Fruit fly (Drosophila melanogaster) whole organism, embryonic: ENCODE results near the gene Pebp1.

Experiments
- Aef1 ChIP-seq: fragments of 200-800 bp; sonication (Bioruptor generic); IDR thresholded peaks from 3 replicates; pipeline ENCODE4 v1.3.6; 2022; ENCODE audit warnings: missing biosample characterization, missing genetic modification characterization
- Atf3 ChIP-seq: fragments of 200-800 bp; sonication (Bioruptor generic); optimal IDR thresholded peaks from 3 replicates; lab custom pipeline; 2016; ENCODE audit warnings: missing biosample characterization, missing genetic modification characterization
- B-H2 ChIP-seq: fragments of 200-800 bp; sonication (Bioruptor generic); optimal IDR thresholded peaks from 2 replicates; lab custom pipeline; 2018; ENCODE audit warnings: missing biosample characterization, mild to moderate bottlenecking, missing genetic modification characterization
- CG10321 ChIP-seq: fragments of 200-800 bp; sonication (Bioruptor generic); IDR thresholded peaks from 2 replicates; pipeline ENCODE4 v1.3.6; 2022; ENCODE audit warnings: missing biosample characterization, missing genetic modification characterization
- CG10979 ChIP-seq: fragments of 200-800 bp; sonication (Bioruptor generic); optimal IDR thresholded peaks from 2 replicates; lab custom pipeline; 2018; ENCODE audit warnings: missing biosample characterization, mild to moderate bottlenecking, missing genetic modification characterization, moderate library complexity
- CG12071 ChIP-seq: fragments of 200-800 bp; sonication (Bioruptor generic); optimal IDR thresholded peaks from 3 replicates; lab custom pipeline; 2018; ENCODE audit warnings: missing biosample characterization, mild to moderate bottlenecking, missing genetic modification characterization
- CG15073 ChIP-seq: fragments of 200-800 bp; sonication (Bioruptor generic); optimal IDR thresholded peaks from 2 replicates; lab custom pipeline; 2016; ENCODE audit warnings: missing biosample characterization, missing genetic modification characterization
- CG15269 ChIP-seq: fragments of 200-800 bp; sonication (Bioruptor generic); optimal IDR thresholded peaks from 2 replicates; lab custom pipeline; 2018; ENCODE audit warnings: missing biosample characterization, mild to moderate bottlenecking, missing genetic modification characterization, moderate library complexity
- CG16779 ChIP-seq: fragments of 200-800 bp; sonication (Bioruptor generic); IDR thresholded peaks from 2 replicates; pipeline ENCODE4 v1.3.6; 2022; ENCODE audit warnings: missing biosample characterization, missing genetic modification characterization
- CG17328 ChIP-seq: fragments of 200-800 bp; sonication (Bioruptor generic); IDR thresholded peaks from 2 replicates; pipeline ENCODE4 v1.3.6; 2022; ENCODE audit warnings: missing biosample characterization, missing genetic modification characterization
- CG2202 ChIP-seq: fragments of 200-800 bp; sonication (Bioruptor generic); optimal IDR thresholded peaks from 2 replicates; lab custom pipeline; 2018; ENCODE audit warnings: missing biosample characterization, mild to moderate bottlenecking, missing genetic modification characterization
- CG3163 ChIP-seq: fragments of 200-800 bp; sonication (Bioruptor generic); optimal IDR thresholded peaks from 3 replicates; lab custom pipeline; 2016; ENCODE audit warnings: missing biosample characterization, missing genetic modification characterization
- CG34422 ChIP-seq: fragments of 200-800 bp; sonication (Bioruptor generic); IDR thresholded peaks from 3 replicates; pipeline ENCODE4 v1.3.6; 2022; ENCODE audit warnings: missing biosample characterization, missing genetic modification characterization
- CG43689 ChIP-seq: fragments of 200-800 bp; sonication (Bioruptor generic); IDR thresholded peaks from 2 replicates; pipeline ENCODE4 v1.3.6; 2022; ENCODE audit warnings: missing biosample characterization, missing genetic modification characterization
- CG4730 ChIP-seq: fragments of 200-800 bp; sonication (Bioruptor generic); IDR thresholded peaks from 2 replicates; pipeline ENCODE4 v1.3.6; 2022; ENCODE audit warnings: missing biosample characterization, missing genetic modification characterization
- CG6175 ChIP-seq: fragments of 200-800 bp; sonication (Bioruptor generic); IDR thresholded peaks from 3 replicates; pipeline ENCODE4 v1.3.6; 2022; ENCODE audit warnings: missing biosample characterization, missing genetic modification characterization
- CG7556 ChIP-seq: fragments of 200-800 bp; sonication (Bioruptor generic); optimal IDR thresholded peaks from 2 replicates; lab custom pipeline; 2017; ENCODE audit warnings: missing biosample characterization, mild to moderate bottlenecking, missing genetic modification characterization
- Chrac-16 ChIP-seq: fragments of 200-800 bp; sonication (Bioruptor generic); optimal IDR thresholded peaks from 3 replicates; lab custom pipeline; 2016; ENCODE audit warnings: missing biosample characterization, missing genetic modification characterization
- Drgx ChIP-seq: fragments of 200-800 bp; sonication (Bioruptor generic); IDR thresholded peaks from 2 replicates; pipeline ENCODE4 v1.3.6; 2022; ENCODE audit warnings: missing biosample characterization, missing genetic modification characterization
- HmgZ ChIP-seq: fragments of 200-800 bp; sonication (Bioruptor generic); optimal IDR thresholded peaks from 2 replicates; lab custom pipeline; 2018; ENCODE audit warnings: missing biosample characterization, mild to moderate bottlenecking, missing genetic modification characterization
- Hmr ChIP-seq: fragments of 200-800 bp; sonication (Bioruptor generic); optimal IDR thresholded peaks from 3 replicates; lab custom pipeline; 2017; ENCODE audit warnings: mild to moderate bottlenecking, missing biosample characterization, missing genetic modification reagents, missing genetic modification characterization
- MESR4 ChIP-seq: fragments of 200-800 bp; sonication (Bioruptor generic); optimal IDR thresholded peaks from 2 replicates; lab custom pipeline; 2018; ENCODE audit warnings: missing biosample characterization, mild to moderate bottlenecking, missing genetic modification characterization, moderate library complexity
- Med ChIP-seq: fragments of 200-800 bp; sonication (Bioruptor generic); peaks from one replicate; lab custom pipeline; 2016; ENCODE audit warnings: missing biosample characterization, missing genetic modification characterization, mild to moderate bottlenecking, inconsistent platforms, moderate library complexity
- NFAT ChIP-seq: fragments of 200-800 bp; sonication (Bioruptor generic); IDR thresholded peaks from 2 replicates; pipeline ENCODE4 v1.3.6; 2022; ENCODE audit warnings: missing biosample characterization, missing genetic modification characterization
- Rfx ChIP-seq: fragments of 200-800 bp; sonication (Bioruptor generic); IDR thresholded peaks from 2 replicates; pipeline ENCODE4 v1.3.6; 2022; ENCODE audit warnings: missing biosample characterization, missing genetic modification characterization
- Spps ChIP-seq: fragments of 200-800 bp; sonication (Bioruptor generic); optimal IDR thresholded peaks from 2 replicates; lab custom pipeline; 2018; ENCODE audit warnings: missing biosample characterization, mild to moderate bottlenecking, missing genetic modification characterization
- Sry-β ChIP-seq: fragments of 200-800 bp; sonication (Bioruptor generic); optimal IDR thresholded peaks from 2 replicates; lab custom pipeline; 2018; ENCODE audit warnings: missing biosample characterization, mild to moderate bottlenecking, missing genetic modification characterization, moderate library complexity
- Xbp1 ChIP-seq: fragments of 200-800 bp; sonication (Bioruptor generic); optimal IDR thresholded peaks from 3 replicates; lab custom pipeline; 2016; ENCODE audit warnings: missing biosample characterization, mild to moderate bottlenecking, missing genetic modification characterization
- Xrp1 ChIP-seq: fragments of 200-800 bp; sonication (Bioruptor generic); IDR thresholded peaks from 2 replicates; pipeline ENCODE4 v1.3.6; 2022; ENCODE audit warnings: missing biosample characterization, missing genetic modification characterization
- al ChIP-seq: fragments of 200-800 bp; sonication (Bioruptor generic); IDR thresholded peaks from 2 replicates; pipeline ENCODE4 v1.3.6; 2022; ENCODE audit warnings: missing biosample characterization, missing genetic modification characterization
- az2 ChIP-seq: fragments of 200-800 bp; sonication (Bioruptor generic); optimal IDR thresholded peaks from 3 replicates; lab custom pipeline; 2016; ENCODE audit warnings: missing biosample characterization, missing genetic modification characterization
- br ChIP-seq: fragments of >200 bp; optimal IDR thresholded peaks from 2 replicates; lab custom pipeline; 2017
- dpn ChIP-seq, 2 experiments: fragments of 200-800 bp; sonication (Bioruptor generic); optimal IDR thresholded peaks; 3 replicates each; lab custom pipeline; 2016; ENCODE audit warnings: missing biosample characterization in 2 of 2, missing genetic modification characterization in 2 of 2
- eyg ChIP-seq: fragments of 200-800 bp; sonication (Bioruptor generic); optimal IDR thresholded peaks from 3 replicates; lab custom pipeline; 2016; ENCODE audit warnings: missing biosample characterization, missing genetic modification characterization
- fd64A ChIP-seq: fragments of 200-800 bp; sonication (Bioruptor generic); optimal IDR thresholded peaks from 3 replicates; lab custom pipeline; 2018; ENCODE audit warnings: missing biosample characterization, mild to moderate bottlenecking, missing genetic modification characterization
- gsb ChIP-seq: fragments of 200-800 bp; sonication (Bioruptor generic); IDR thresholded peaks from 2 replicates; pipeline ENCODE4 v1.3.6; 2022; ENCODE audit warnings: missing biosample characterization, missing genetic modification characterization
- lmd ChIP-seq: fragments of 200-800 bp; sonication (Bioruptor generic); IDR thresholded peaks from 2 replicates; pipeline ENCODE4 v1.3.6; 2022; ENCODE audit warnings: missing biosample characterization, missing genetic modification characterization
- mam ChIP-seq: fragments of 200-800 bp; sonication (Bioruptor generic); optimal IDR thresholded peaks from 3 replicates; lab custom pipeline; 2016; ENCODE audit warnings: missing biosample characterization, missing genetic modification characterization
- mirr ChIP-seq: fragments of 200-800 bp; sonication (Bioruptor generic); optimal IDR thresholded peaks from 3 replicates; lab custom pipeline; 2018; ENCODE audit warnings: missing biosample characterization, mild to moderate bottlenecking, missing genetic modification characterization
- nerfin-2 ChIP-seq: fragments of 200-800 bp; sonication (Bioruptor generic); IDR thresholded peaks from 2 replicates; pipeline ENCODE4 v1.3.6; 2022; ENCODE audit warnings: missing biosample characterization, missing genetic modification characterization; ENCODE audit not compliant: partially characterized antibody
- otp ChIP-seq: fragments of 200-800 bp; sonication (Bioruptor generic); IDR thresholded peaks from 3 replicates; pipeline ENCODE4, ENCODE4 v1.3.6; 2022; ENCODE audit warnings: missing biosample characterization, missing genetic modification characterization
- p53 ChIP-seq: fragments of 200-800 bp; sonication (Bioruptor generic); optimal IDR thresholded peaks from 2 replicates; lab custom pipeline; 2016; ENCODE audit warnings: missing biosample characterization, missing genetic modification characterization
- prd ChIP-seq, 3 experiments: fragments of >200 bp in 2 of 3; fragments of 200-800 bp in 1 of 3; sonication (Bioruptor generic) in 1 of 3; optimal IDR thresholded peaks in 2 of 3; IDR thresholded peaks in 1 of 3; 2 replicates in 2 of 3; 3 replicates in 1 of 3; pipeline versions ENCODE4 v1.3.6 to Lab custom; 2017 to 2022; ENCODE audit warnings: missing biosample characterization in 1 of 3, missing genetic modification characterization in 1 of 3
- ranshi ChIP-seq: fragments of 200-800 bp; sonication (Bioruptor generic); IDR thresholded peaks from 2 replicates; pipeline ENCODE4 v1.3.6; 2022; ENCODE audit warnings: missing biosample characterization, missing genetic modification characterization
- sens ChIP-seq: fragments of 200-800 bp; sonication (Bioruptor generic); peaks from one replicate; lab custom pipeline; 2016; ENCODE audit warnings: missing biosample characterization, missing genetic modification characterization
- shn ChIP-seq: fragments of 200-800 bp; sonication (Bioruptor generic); optimal IDR thresholded peaks from 3 replicates; lab custom pipeline; 2016; ENCODE audit warnings: missing biosample characterization, missing genetic modification characterization
- sug ChIP-seq: fragments of 200-800 bp; optimal IDR thresholded peaks from 2 replicates; lab custom pipeline; 2019; ENCODE audit warnings: missing biosample characterization, mild to moderate bottlenecking, missing genetic modification characterization, moderate library complexity
- tap ChIP-seq: fragments of 200-800 bp; optimal IDR thresholded peaks from 3 replicates; lab custom pipeline; 2019; ENCODE audit warnings: missing biosample characterization, mild to moderate bottlenecking, missing genetic modification characterization, moderate library complexity
- tx ChIP-seq: fragments of 200-800 bp; sonication (Bioruptor generic); optimal IDR thresholded peaks from 2 replicates; lab custom pipeline; 2016; ENCODE audit warnings: missing biosample characterization, missing genetic modification characterization
- wek ChIP-seq: fragments of 200-800 bp; sonication (Bioruptor generic); optimal IDR thresholded peaks from 3 replicates; lab custom pipeline; 2018; ENCODE audit warnings: missing biosample characterization, mild to moderate bottlenecking, missing genetic modification characterization, moderate library complexity

Pebp1 gene

dm6 chr3R:22447195-22447873 lies 18.5 kb upstream of the Pebp1 start, which contains the start of gene CG34288 (continued):
- TF ChIP-seq CG34422 (GFP tag; lab: Robert Waterston, UW), result peak; percentile 29; the same call in 1 of the 3 replicates
- 0 out of 2 replicates have a peak, but pooled peaks have one; percentile 22 for TF ChIP-seq CG4730 (GFP tag; lab: Robert Waterston, UW)
- no peak for TF ChIP-seq eyg (GFP tag; lab: Kevin White, UChicago)
- TF ChIP-seq CG16779, result peak; percentile 80
- peak; percentile 26 for TF ChIP-seq shn (GFP tag; lab: Kevin White, UChicago)
- no peak for TF ChIP-seq MESR4
- peak; percentile 42; the same call in 1 of the 2 replicates for TF ChIP-seq CG17328 (GFP tag; lab: Robert Waterston, UW)
- peak; percentile 51 for TF ChIP-seq CG7556
- TF ChIP-seq sug (tag; lab: Kevin White, UChicago), result peak; percentile 89
- peak; percentile 2 for TF ChIP-seq tx
- peak; percentile 77 for TF ChIP-seq otp (GFP tag; lab: Robert Waterston, UW)
- 0 out of 3 replicates have a peak, but pooled peaks have one; percentile 36 for TF ChIP-seq CG6175 (GFP tag; lab: Robert Waterston, UW)
- no peak for TF ChIP-seq br (lab: Kevin White, UChicago)
- TF ChIP-seq CG2202 (tag; lab: Kevin White, UChicago), result no peak
- TF ChIP-seq Aef1 (GFP tag; lab: Robert Waterston, UW), result peak; percentile 48
- TF ChIP-seq Atf3 (GFP tag; lab: Kevin White, UChicago), result peak; percentile 17
- TF ChIP-seq tap (tag; lab: Kevin White, UChicago), result peak; percentile 30
- no peak for TF ChIP-seq Chrac-16 (GFP tag; lab: Kevin White, UChicago)
- TF ChIP-seq fd64A, result no peak
- no peak for TF ChIP-seq Sry-β (GFP tag; lab: Kevin White, UChicago)
- TF ChIP-seq dpn (GFP tag; optimal IDR thresholded peaks at IDR 0.05; lab: Kevin White, UChicago), result peak in 1 of 2 experiments; percentile 21
- peak; percentile 91 for TF ChIP-seq Med (GFP tag; lab: Kevin White, UChicago)
- no peak for TF ChIP-seq prd (optimal IDR thresholded peaks at IDR 0.05; lab: Kevin White, UChicago)
- TF ChIP-seq prd (GFP tag; IDR thresholded peaks at IDR 0.05; lab: Robert Waterston, UW), result peak; percentile 47
- peak; percentile 39 for TF ChIP-seq CG15269 (tag; lab: Kevin White, UChicago)
- no peak for TF ChIP-seq Hmr (GFP tag; lab: Kevin White, UChicago)
- no peak for TF ChIP-seq CG10979 (tag; lab: Kevin White, UChicago)
- no peak for TF ChIP-seq wek (GFP tag; lab: Kevin White, UChicago)
- TF ChIP-seq az2 (GFP tag; lab: Kevin White, UChicago), result no peak
- no peak for TF ChIP-seq B-H2 (GFP tag; lab: Kevin White, UChicago)
- no peak for TF ChIP-seq sens (GFP tag; lab: Kevin White, UChicago)
- no peak for TF ChIP-seq CG10321
- TF ChIP-seq mirr (GFP tag; lab: Kevin White, UChicago), result peak; percentile 92
- TF ChIP-seq CG3163 (GFP tag; lab: Kevin White, UChicago), result peak; percentile 26
- peak; percentile 26; the same call in 1 of the 2 replicates for TF ChIP-seq lmd
- TF ChIP-seq p53 (GFP tag; lab: Kevin White, UChicago), result no peak
- TF ChIP-seq nerfin-2 (GFP tag; lab: Robert Waterston, UW), result peak; percentile 51; the same call in 1 of the 2 replicates
- no peak for TF ChIP-seq gsb (GFP tag; lab: Robert Waterston, UW)
- TF ChIP-seq mam, result peak; percentile 34
- no peak for TF ChIP-seq Xbp1 (GFP tag; lab: Kevin White, UChicago)
- peak; percentile 74 for TF ChIP-seq HmgZ
- no peak for TF ChIP-seq CG15073 (GFP tag; lab: Kevin White, UChicago)
- peak; percentile 44; the same call in 1 of the 2 replicates for TF ChIP-seq al
- no peak for TF ChIP-seq Spps
- TF ChIP-seq CG12071 (GFP tag; lab: Kevin White, UChicago), result peak; percentile 28
- TF ChIP-seq Xrp1, result peak; percentile 41; the same call in 1 of the 2 replicates
- TF ChIP-seq CG43689 (GFP tag; lab: Robert Waterston, UW), result 0 out of 2 replicates have a peak, but pooled peaks have one; percentile 14
- peak; percentile 73 for TF ChIP-seq NFAT (GFP tag; lab: Robert Waterston, UW)
- peak; percentile 85 for TF ChIP-seq Rfx
- no peak; the same call in 1 of the 2 replicates for TF ChIP-seq Drgx
- TF ChIP-seq ranshi, result peak; percentile 53; the same call in 1 of the 2 replicates
